Worm (Caenorhabditis elegans) whole organism, young adult: ENCODE results near the gene cest-2.3.

Source experiments
- B0019.2 ChIP-seq: fragments of 200-800 bp; sonication (Bioruptor generic); conservative IDR thresholded peaks from 2 replicates; pipeline ENCODE4 v1.3.6; 2022; ENCODE audit warnings: missing genetic modification reagents, missing genetic modification characterization, missing compliant biosample characterization
- B0035.1 ChIP-seq: sonication (generic microtip); optimal IDR thresholded peaks from 2 replicates; lab custom pipeline; 2016; ENCODE audit warnings: missing genetic modification characterization, mild to moderate bottlenecking, missing compliant biosample characterization, missing genotype, missing genetic modification reagents
- F39B2.1 ChIP-seq: fragments of 200-800 bp; sonication (Bioruptor generic); IDR thresholded peaks from 2 replicates; pipeline ENCODE4 v1.3.6; 2022; ENCODE audit warnings: missing genetic modification reagents, missing genetic modification characterization, missing compliant biosample characterization
- T07F8.4 ChIP-seq: sonication (generic microtip); optimal IDR thresholded peaks from 2 replicates; lab custom pipeline; 2016; ENCODE audit warnings: mild to moderate bottlenecking, missing genetic modification characterization, moderate library complexity, missing compliant biosample characterization
- ZK185.1 ChIP-seq: sonication (generic microtip); optimal IDR thresholded peaks from 2 replicates; lab custom pipeline; 2016; ENCODE audit warnings: mild to moderate bottlenecking, missing genetic modification characterization, missing compliant biosample characterization; ENCODE audit not compliant: poor library complexity, severe bottlenecking
- akir-1 ChIP-seq: fragments of 200-800 bp; sonication (Bioruptor generic); optimal IDR thresholded peaks from 2 replicates; lab custom pipeline; 2018; ENCODE audit warnings: mild to moderate bottlenecking, missing genetic modification characterization, moderate library complexity, missing compliant biosample characterization
- attf-6 ChIP-seq: fragments of 200-800 bp; sonication (Bioruptor generic); IDR thresholded peaks from 2 replicates; pipeline ENCODE4 v1.3.6; 2022; ENCODE audit warnings: missing genetic modification reagents, missing genetic modification characterization, missing compliant biosample characterization
- bed-2 ChIP-seq: fragments of 200-800 bp; sonication (Bioruptor generic); IDR thresholded peaks from 2 replicates; pipeline ENCODE4 v1.3.6; 2022; ENCODE audit warnings: missing genetic modification reagents, missing genetic modification characterization, missing compliant biosample characterization
- ccch-3 ChIP-seq: fragments of 200-800 bp; sonication (Bioruptor generic); optimal IDR thresholded peaks from 2 replicates; lab custom pipeline; 2018; ENCODE audit warnings: mild to moderate bottlenecking, missing genetic modification characterization, missing compliant biosample characterization
- ceh-100 ChIP-seq: fragments of 200-800 bp; sonication (Bioruptor generic); IDR thresholded peaks from 2 replicates; pipeline ENCODE4 v1.3.6; 2022; ENCODE audit warnings: missing genetic modification reagents, missing genetic modification characterization, missing compliant biosample characterization
- ceh-27 ChIP-seq: fragments of 200-800 bp; sonication (Bioruptor generic); optimal IDR thresholded peaks from 2 replicates; lab custom pipeline; 2018; ENCODE audit warnings: mild to moderate bottlenecking, missing genetic modification characterization, moderate library complexity, missing compliant biosample characterization
- ceh-40 ChIP-seq: fragments of 200-800 bp; sonication (Bioruptor generic); IDR thresholded peaks from 2 replicates; pipeline ENCODE4 v1.3.6; 2022; ENCODE audit warnings: missing genetic modification characterization, missing compliant biosample characterization
- ceh-58 ChIP-seq: fragments of 200-800 bp; sonication (Bioruptor generic); IDR thresholded peaks from 2 replicates; pipeline ENCODE4 v1.3.6; 2022; ENCODE audit warnings: missing genetic modification characterization, missing compliant biosample characterization
- ceh-91 ChIP-seq: fragments of 200-800 bp; sonication (Bioruptor generic); IDR thresholded peaks from 2 replicates; pipeline ENCODE4 v1.3.6; 2022; ENCODE audit warnings: missing genetic modification reagents, missing genetic modification characterization, missing compliant biosample characterization
- chd-7 ChIP-seq: sonication (generic microtip); optimal IDR thresholded peaks from 2 replicates; lab custom pipeline; 2016; ENCODE audit warnings: mild to moderate bottlenecking, missing genetic modification characterization, moderate library complexity, missing compliant biosample characterization
- dpl-1 ChIP-seq: fragments of 150-350 bp; optimal IDR thresholded peaks from 2 replicates; lab custom pipeline; 2014; ENCODE audit warnings: missing biosample characterization, missing genetic modification reagents, missing genetic modification characterization
- egl-44 ChIP-seq: fragments of 200-800 bp; sonication (Bioruptor generic); IDR thresholded peaks from 2 replicates; pipeline ENCODE4 v1.3.6; 2022; ENCODE audit warnings: missing genetic modification reagents, missing genetic modification characterization, missing compliant biosample characterization
- ets-4 ChIP-seq: fragments of 200-800 bp; sonication (Bioruptor generic); optimal IDR thresholded peaks from 2 replicates; lab custom pipeline; 2018; ENCODE audit warnings: mild to moderate bottlenecking, missing genetic modification characterization, missing compliant biosample characterization
- hlh-26 ChIP-seq: fragments of 200-800 bp; sonication (Bioruptor generic); conservative IDR thresholded peaks from 2 replicates; pipeline ENCODE4 v1.3.6; 2022; ENCODE audit warnings: missing genetic modification reagents, missing genetic modification characterization, missing compliant biosample characterization
- hmg-20 ChIP-seq: fragments of 200-800 bp; sonication (Bioruptor generic); IDR thresholded peaks from 2 replicates; pipeline ENCODE4 v1.3.6; 2022; ENCODE audit warnings: missing genetic modification reagents, missing genetic modification characterization, missing compliant biosample characterization
- hsf-1 ChIP-seq: fragments of 200-800 bp; sonication (Bioruptor generic); IDR thresholded peaks from 2 replicates; pipeline ENCODE4 v1.3.6; 2022; ENCODE audit warnings: missing genetic modification reagents, missing genetic modification characterization, missing compliant biosample characterization
- let-607 ChIP-seq, 2 experiments: fragments of 200-800 bp in 1 of 2; sonication (Bioruptor generic) in 1 of 2; sonication (generic microtip) in 1 of 2; optimal IDR thresholded peaks; 2 replicates each; lab custom pipeline; 2016 to 2018; ENCODE audit warnings: mild to moderate bottlenecking in 2 of 2, missing compliant biosample characterization in 2 of 2, missing genetic modification characterization in 2 of 2, moderate library complexity in 2 of 2, missing genotype in 1 of 2
- lir-1 ChIP-seq: fragments of 200-800 bp; sonication (Bioruptor generic); conservative IDR thresholded peaks from 2 replicates; pipeline ENCODE4 v1.3.6; 2022; ENCODE audit warnings: missing genetic modification reagents, missing genetic modification characterization, missing compliant biosample characterization
- madf-3 ChIP-seq: fragments of 200-800 bp; sonication (Bioruptor generic); IDR thresholded peaks from 2 replicates; pipeline ENCODE4 v1.3.6; 2022; ENCODE audit warnings: missing genetic modification reagents, missing genetic modification characterization, missing compliant biosample characterization
- mes-4 ChIP-seq: sonication (generic microtip); optimal IDR thresholded peaks from 2 replicates; lab custom pipeline; 2016; ENCODE audit warnings: missing genotype, missing genetic modification characterization, missing compliant biosample characterization
- mxl-1 ChIP-seq: sonication (generic microtip); optimal IDR thresholded peaks from 2 replicates; lab custom pipeline; 2016; ENCODE audit warnings: missing genetic modification characterization, missing compliant biosample characterization
- nfya-1 ChIP-seq: sonication (generic microtip); optimal IDR thresholded peaks from 2 replicates; lab custom pipeline; 2017; ENCODE audit warnings: antibody characterized with exemption, missing compliant biosample characterization, missing genetic modification characterization, borderline replicate concordance; ENCODE audit not compliant: insufficient read depth
- nhr-120 ChIP-seq: fragments of 200-800 bp; sonication (Bioruptor generic); IDR thresholded peaks from 2 replicates; pipeline ENCODE4 v1.3.6; 2022; ENCODE audit warnings: missing genetic modification characterization, missing compliant biosample characterization
- nhr-80 ChIP-seq: sonication (generic microtip); optimal IDR thresholded peaks from 2 replicates; lab custom pipeline; 2016; ENCODE audit warnings: missing genetic modification characterization, missing compliant biosample characterization
- pbrm-1 ChIP-seq: fragments of 200-800 bp; sonication (Bioruptor generic); IDR thresholded peaks from 2 replicates; pipeline ENCODE4 v1.3.6; 2022; ENCODE audit warnings: missing genetic modification reagents, missing genetic modification characterization, missing compliant biosample characterization
- rec-8 ChIP-seq, 2 experiments: sonication (generic microtip); optimal IDR thresholded peaks; 2 replicates each; lab custom pipeline; 2016; ENCODE audit warnings: mild to moderate bottlenecking in 2 of 2, missing genetic modification characterization in 2 of 2, missing genetic modification reagents in 2 of 2, missing genotype in 2 of 2, missing biosample characterization in 1 of 2, missing compliant biosample characterization in 1 of 2, moderate library complexity in 1 of 2
- repo-1 ChIP-seq: sonication (generic microtip); optimal IDR thresholded peaks from 2 replicates; lab custom pipeline; 2017; ENCODE audit warnings: mild to moderate bottlenecking, missing genetic modification characterization, missing compliant biosample characterization
- rpc-1 ChIP-seq, 2 experiments: fragments of 150-350 bp in 1 of 2; sonication (generic microtip) in 1 of 2; optimal IDR thresholded peaks; 2 replicates each; lab custom pipeline; 2014 to 2018; ENCODE audit warnings: missing biosample characterization in 1 of 2, missing genetic modification characterization in 1 of 2, missing genetic modification reagents in 1 of 2, missing genotype in 1 of 2
- sea-2 ChIP-seq: fragments of 200-800 bp; sonication (Bioruptor generic); IDR thresholded peaks from 2 replicates; pipeline ENCODE4 v1.3.6; 2022; ENCODE audit warnings: missing genetic modification characterization, missing compliant biosample characterization
- snpc-1.3 ChIP-seq: sonication (generic microtip); optimal IDR thresholded peaks from 2 replicates; lab custom pipeline; 2017; ENCODE audit warnings: missing genetic modification characterization, mild to moderate bottlenecking, missing compliant biosample characterization, antibody characterized with exemption, moderate library complexity, missing genotype, missing genetic modification reagents; ENCODE audit not compliant: insufficient read depth
- tbp1 ChIP-seq: fragments of 200-800 bp; sonication (Bioruptor generic); optimal IDR thresholded peaks from 2 replicates; lab custom pipeline; 2018; ENCODE audit warnings: mild to moderate bottlenecking, missing genetic modification characterization, missing compliant biosample characterization

Gene cest-2.3

DNA sequence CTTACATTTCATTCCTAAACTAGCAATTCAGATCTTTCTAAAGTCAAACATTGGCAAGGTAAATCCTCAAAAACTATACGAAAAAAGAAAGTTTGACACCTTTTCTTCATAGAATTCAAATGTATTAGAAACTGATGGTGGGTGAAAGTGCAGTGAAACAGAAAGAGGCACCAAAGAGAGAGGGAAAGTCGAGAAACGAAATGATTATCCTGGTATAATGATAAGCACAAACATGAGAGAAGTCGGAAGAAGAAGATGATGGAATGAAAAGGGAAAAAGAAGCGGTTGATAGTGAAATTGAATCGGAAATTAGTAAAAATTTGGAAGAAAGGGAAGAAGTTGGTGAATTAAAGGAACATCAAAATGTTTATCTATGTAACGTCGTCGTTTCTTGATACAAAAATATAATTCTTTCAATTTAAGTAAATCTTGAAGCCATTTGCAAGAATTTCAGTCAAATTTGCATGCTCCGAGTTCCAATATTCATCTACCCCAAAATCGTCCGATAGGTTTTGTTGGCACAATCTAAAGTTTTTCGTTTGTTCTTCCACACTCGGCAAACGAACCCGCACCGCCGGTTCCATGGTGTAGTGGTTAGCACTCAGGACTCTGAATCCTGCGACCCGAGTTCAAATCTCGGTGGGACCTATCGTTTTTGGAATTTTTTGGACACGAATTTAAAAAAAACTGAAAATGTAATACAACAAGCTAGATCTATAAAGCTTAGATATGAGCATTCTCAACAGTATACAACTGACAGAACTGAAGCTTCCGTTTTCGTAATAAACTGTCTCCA, 48.2 kb upstream of the cest-2.3 start (continued):
- TF ChIP-seq ZK185.1 (tag; lab: Kevin White, UChicago) (no peak), mes-4 (no peak), hmg-20 (GFP tag; lab: Robert Waterston, UW) (no peak), akir-1 (GFP tag; lab: Kevin White, UChicago) (no peak), B0019.2 (no peak), ceh-91 (GFP tag; lab: Robert Waterston, UW) (no peak), T07F8.4 (no peak), ceh-100 (GFP tag; lab: Robert Waterston, UW) (no peak), ets-4 (no peak), nhr-80 (no peak), chd-7 (peak; percentile 1), rpc-1 (optimal IDR thresholded peaks at IDR 0.05; lab: Kevin White, UChicago) (peak; percentile 55), rpc-1 (tag; optimal IDR thresholded peaks at IDR 0.05; lab: Kevin White, UChicago) (peak; percentile 80), F39B2.1 (GFP tag; lab: Robert Waterston, UW) (no peak), B0035.1 (tag; lab: Kevin White, UChicago) (no peak), repo-1 (tag; lab: Kevin White, UChicago) (no peak), ceh-27 (GFP tag; lab: Kevin White, UChicago) (no peak), rec-8 (tag; optimal IDR thresholded peaks at IDR 0.05; lab: Kevin White, UChicago) (no peak), dpl-1 (GFP tag; lab: Kevin White, UChicago) (no peak), nhr-120 (no peak), tbp1 (peak; percentile 88), sea-2 (GFP tag; lab: Robert Waterston, UW) (no peak), hlh-26 (GFP tag; lab: Robert Waterston, UW) (no peak), ccch-3 (no peak), ceh-40 (GFP tag; lab: Robert Waterston, UW) (no peak), mxl-1 (tag; lab: Kevin White, UChicago) (peak; percentile 7), madf-3 (GFP tag; lab: Robert Waterston, UW) (no peak), nfya-1 (tag; lab: Kevin White, UChicago) (no peak), let-607 (tag; optimal IDR thresholded peaks at IDR 0.05; lab: Kevin White, UChicago) (no peak), hsf-1 (no peak)

DNA sequence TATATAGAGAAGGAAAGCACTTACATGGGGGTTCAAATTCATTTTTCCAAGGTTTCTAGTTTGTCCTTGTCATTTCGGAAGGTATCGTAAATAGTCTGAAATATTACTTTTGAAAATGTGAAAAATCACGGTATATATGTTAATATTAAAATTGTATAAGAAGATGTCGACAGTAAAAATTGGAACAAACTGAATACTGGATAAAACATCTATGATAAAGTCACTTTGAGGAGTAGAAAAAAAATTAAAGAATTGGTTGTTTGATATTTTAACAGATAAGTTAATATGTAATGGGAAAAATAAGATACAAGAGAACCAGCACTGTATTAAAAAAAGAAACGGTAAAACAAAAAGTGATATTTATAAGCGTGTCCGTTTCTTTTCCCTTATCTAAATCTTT, 43.6 kb upstream of the cest-2.3 start, which contains the start of gene nep-21:
Gene nep-21 (minus strand): TSS at position 101 of the 400 bp plus-strand sequence.
- TF ChIP-seq ceh-58 (GFP tag; lab: Robert Waterston, UW) (no peak), pbrm-1 (no peak)

ce11 chrV:14223141-14223540, 40.4 kb upstream of the cest-2.3 start:
- TF ChIP-seq snpc-1.3 (no peak), F39B2.1 (GFP tag; lab: Robert Waterston, UW) (no peak), lir-1 (GFP tag; lab: Robert Waterston, UW) (no peak), egl-44 (GFP tag; lab: Robert Waterston, UW) (no peak), bed-2 (GFP tag; lab: Robert Waterston, UW) (no peak), attf-6 (GFP tag; lab: Robert Waterston, UW) (no peak)
